Worm (Caenorhabditis elegans) whole organism, L4/young adult: ENCODE results near the gene C53D6.8.

Experiments
- W03F9.2 ChIP-seq: fragments of 150-350 bp; optimal IDR thresholded peaks from 2 replicates; lab custom pipeline; 2014; ENCODE audit warnings: missing biosample characterization, missing genetic modification characterization
- dao-5 ChIP-seq: sonication (generic microtip); optimal IDR thresholded peaks from 2 replicates; lab custom pipeline; 2016; ENCODE audit warnings: missing genotype, missing genetic modification characterization, moderate library complexity, missing compliant biosample characterization
- him-1 ChIP-seq: sonication (generic microtip); optimal IDR thresholded peaks from 2 replicates; lab custom pipeline; 2016; ENCODE audit warnings: missing genotype, missing genetic modification reagents, missing genetic modification characterization, missing compliant biosample characterization

- no peak for TF ChIP-seq W03F9.2 (tag; lab: Kevin White, UChicago)
- TF ChIP-seq him-1 = no peak
- no peak for TF ChIP-seq dao-5 (tag; lab: Kevin White, UChicago)
These were observed 18.8 kb upstream of the C53D6.8 start for ce11 chrIV:9021245-9021779.
